Fruit fly (Drosophila melanogaster): Measurements from ENCODE around the gene CG14050.

The CG14050 gene

dm6 chrX:2334556-2335137 lies 8.6 kb upstream of the CG14050 start, which contains the start of gene Ilp6:
Gene Ilp6, minus strand, starts transcription at chrX:2334658.
- TF ChIP-seq toe (GFP tag; optimal IDR thresholded peaks at IDR 0.05) (no peak), CG14711 (tag; optimal IDR thresholded peaks at IDR 0.05) (no peak), CG33017 (tag; optimal IDR thresholded peaks at IDR 0.05) (no peak), cnc (optimal IDR thresholded peaks at IDR 0.05) (no peak), pad (GFP tag; optimal IDR thresholded peaks at IDR 0.05) (no peak), CG7045 (GFP tag; optimal IDR thresholded peaks at IDR 0.05) (no peak), CG12768 (GFP tag; optimal IDR thresholded peaks at IDR 0.05) (no peak), cic (GFP tag; optimal IDR thresholded peaks at IDR 0.05) (no peak), ovo (GFP tag; optimal IDR thresholded peaks at IDR 0.05) (peak; percentile 27), CG5204 (GFP tag; optimal IDR thresholded peaks at IDR 0.05) (no peak), CG1620 (GFP tag; optimal IDR thresholded peaks at IDR 0.05) (no peak), Crg-1 (GFP tag; optimal IDR thresholded peaks at IDR 0.05) (no peak), kay (GFP tag; ENCODE audit: borderline replicate concordance) (peak; percentile 49), Clk (GFP tag; optimal IDR thresholded peaks at IDR 0.05) (no peak), bab1 (GFP tag; optimal IDR thresholded peaks at IDR 0.05) (no peak), tj (GFP tag; optimal IDR thresholded peaks at IDR 0.05) (peak; percentile 78), Mnt (GFP tag; optimal IDR thresholded peaks at IDR 0.05) (peak; percentile 74), CG11617 (GFP tag; optimal IDR thresholded peaks at IDR 0.05) (no peak), Hr96 (GFP tag; optimal IDR thresholded peaks at IDR 0.05) (no peak), CG7101 (tag; optimal IDR thresholded peaks at IDR 0.05) (no peak)

dm6 chrX:2334025-2334424 lies 8.0 kb upstream of the CG14050 start:
- TF ChIP-seq Hr96 (GFP tag; optimal IDR thresholded peaks at IDR 0.05), result no peak
- peak; percentile 11 for TF ChIP-seq pad (GFP tag; optimal IDR thresholded peaks at IDR 0.05)

dm6 chrX:2332784-2333183 lies 6.8 kb upstream of the CG14050 start:
- TF ChIP-seq CG14711 (tag; optimal IDR thresholded peaks at IDR 0.05), result no peak
- no peak for TF ChIP-seq cic (GFP tag; optimal IDR thresholded peaks at IDR 0.05)
- TF ChIP-seq CG5204 (GFP tag; optimal IDR thresholded peaks at IDR 0.05), result no peak
- no peak for TF ChIP-seq Hr96 (GFP tag; optimal IDR thresholded peaks at IDR 0.05)
- TF ChIP-seq Clk (GFP tag; optimal IDR thresholded peaks at IDR 0.05), result no peak
- no peak for TF ChIP-seq tj (GFP tag; optimal IDR thresholded peaks at IDR 0.05)

dm6 chrX:2329312-2329711 lies 3.3 kb upstream of the CG14050 start:
- no peak for TF ChIP-seq tj (GFP tag; optimal IDR thresholded peaks at IDR 0.05)
- TF ChIP-seq cic (GFP tag; optimal IDR thresholded peaks at IDR 0.05), result no peak
- TF ChIP-seq CG33017 (tag; optimal IDR thresholded peaks at IDR 0.05), result no peak
- TF ChIP-seq Crg-1 (GFP tag; optimal IDR thresholded peaks at IDR 0.05), result no peak
- no peak for TF ChIP-seq kay (GFP tag; ENCODE audit: borderline replicate concordance)
- no peak for TF ChIP-seq Mnt (GFP tag; optimal IDR thresholded peaks at IDR 0.05)
- no peak for TF ChIP-seq bab1 (GFP tag; optimal IDR thresholded peaks at IDR 0.05)
- no peak for TF ChIP-seq pad (GFP tag; optimal IDR thresholded peaks at IDR 0.05)
- TF ChIP-seq Clk (GFP tag; optimal IDR thresholded peaks at IDR 0.05), result no peak
- TF ChIP-seq CG11617 (GFP tag; optimal IDR thresholded peaks at IDR 0.05), result no peak
- no peak for TF ChIP-seq ovo (GFP tag; optimal IDR thresholded peaks at IDR 0.05)
- TF ChIP-seq cnc (optimal IDR thresholded peaks at IDR 0.05), result no peak

dm6 chrX:2326828-2327227 lies 811 bp upstream of the CG14050 start, which contains the start of gene CG2854:
Gene CG2854, plus strand, starts transcription at chrX:2327128.
- TF ChIP-seq CG11617 (GFP tag; optimal IDR thresholded peaks at IDR 0.05), result no peak
- no peak for TF ChIP-seq CG7101 (tag; optimal IDR thresholded peaks at IDR 0.05)
- no peak for TF ChIP-seq toe (GFP tag; optimal IDR thresholded peaks at IDR 0.05)
- TF ChIP-seq Hr96 (GFP tag; optimal IDR thresholded peaks at IDR 0.05), result no peak
- TF ChIP-seq cnc (optimal IDR thresholded peaks at IDR 0.05), result no peak
- TF ChIP-seq pad (GFP tag; optimal IDR thresholded peaks at IDR 0.05), result no peak
- TF ChIP-seq CG14711 (tag; optimal IDR thresholded peaks at IDR 0.05), result no peak
- TF ChIP-seq cic (GFP tag; optimal IDR thresholded peaks at IDR 0.05), result no peak
- no peak for TF ChIP-seq tj (GFP tag; optimal IDR thresholded peaks at IDR 0.05)
- TF ChIP-seq CG33017 (tag; optimal IDR thresholded peaks at IDR 0.05), result no peak
- TF ChIP-seq CG1620 (GFP tag; optimal IDR thresholded peaks at IDR 0.05), result no peak

dm6 chrX:2323661-2324293 lies 2.2 kb downstream of the CG14050 start:
- TF ChIP-seq CG12768 (GFP tag; optimal IDR thresholded peaks at IDR 0.05), result no peak
- TF ChIP-seq CG5204 (GFP tag; optimal IDR thresholded peaks at IDR 0.05), result no peak
- no peak for TF ChIP-seq CG14711 (tag; optimal IDR thresholded peaks at IDR 0.05)
- TF ChIP-seq CG1620 (GFP tag; optimal IDR thresholded peaks at IDR 0.05), result no peak
- TF ChIP-seq Hr96 (GFP tag; optimal IDR thresholded peaks at IDR 0.05), result no peak
- TF ChIP-seq Crg-1 (GFP tag; optimal IDR thresholded peaks at IDR 0.05), result no peak

- TF ChIP-seq CG7101 (tag; optimal IDR thresholded peaks at IDR 0.05), result no peak
- TF ChIP-seq CG12768 (GFP tag; optimal IDR thresholded peaks at IDR 0.05), result no peak
- TF ChIP-seq tj (GFP tag; optimal IDR thresholded peaks at IDR 0.05), result no peak
- TF ChIP-seq CG14711 (tag; optimal IDR thresholded peaks at IDR 0.05), result no peak
- TF ChIP-seq ovo (GFP tag; optimal IDR thresholded peaks at IDR 0.05), result no peak
- TF ChIP-seq CG33017 (tag; optimal IDR thresholded peaks at IDR 0.05), result no peak
- no peak for TF ChIP-seq cic (GFP tag; optimal IDR thresholded peaks at IDR 0.05)
- TF ChIP-seq Mnt (GFP tag; optimal IDR thresholded peaks at IDR 0.05), result no peak
- TF ChIP-seq Hr96 (GFP tag; optimal IDR thresholded peaks at IDR 0.05), result no peak
- no peak for TF ChIP-seq cnc (optimal IDR thresholded peaks at IDR 0.05)
- TF ChIP-seq CG7045 (GFP tag; optimal IDR thresholded peaks at IDR 0.05), result no peak
- no peak for TF ChIP-seq kay (GFP tag; ENCODE audit: borderline replicate concordance)
- no peak for TF ChIP-seq CG5204 (GFP tag; optimal IDR thresholded peaks at IDR 0.05)
- TF ChIP-seq toe (GFP tag; optimal IDR thresholded peaks at IDR 0.05), result no peak
- TF ChIP-seq CG11617 (GFP tag; optimal IDR thresholded peaks at IDR 0.05), result no peak
- no peak for TF ChIP-seq Clk (GFP tag; optimal IDR thresholded peaks at IDR 0.05)
- TF ChIP-seq bab1 (GFP tag; optimal IDR thresholded peaks at IDR 0.05), result no peak
- no peak for TF ChIP-seq CG1620 (GFP tag; optimal IDR thresholded peaks at IDR 0.05)
- no peak for TF ChIP-seq pad (GFP tag; optimal IDR thresholded peaks at IDR 0.05)
Observed at dm6 chrX:2321900-2322555, 4.0 kb downstream of the CG14050 start.
